Worm (Caenorhabditis elegans) whole organism, mixed stage, embryonic: ENCODE results near the gene F23A7.1.

Source experiments
- M03D4.4 ChIP-seq: sonication (generic microtip); optimal IDR thresholded peaks from 2 replicates; lab custom pipeline; 2017; ENCODE audit warnings: mild to moderate bottlenecking, missing genetic modification characterization, missing compliant biosample characterization
- bed-3 ChIP-seq: fragments of 200-800 bp; sonication (Bioruptor generic); optimal IDR thresholded peaks from 3 replicates; lab custom pipeline; 2018; ENCODE audit warnings: mild to moderate bottlenecking, missing genetic modification characterization, moderate library complexity, missing compliant biosample characterization
- blmp-1 ChIP-seq: fragments of 150-350 bp; optimal IDR thresholded peaks from 2 replicates; lab custom pipeline; 2014; ENCODE audit warnings: missing biosample characterization, missing genetic modification characterization
- ceh-39 ChIP-seq: fragments of 150-350 bp; optimal IDR thresholded peaks from 2 replicates; lab custom pipeline; 2014; ENCODE audit warnings: missing biosample characterization, missing genetic modification characterization
- ceh-43 ChIP-seq: fragments of 200-800 bp; sonication (Bioruptor generic); optimal IDR thresholded peaks from 2 replicates; lab custom pipeline; 2018; ENCODE audit warnings: mild to moderate bottlenecking, missing genetic modification characterization, moderate library complexity, missing compliant biosample characterization
- ceh-83 ChIP-seq: fragments of 200-800 bp; sonication (Bioruptor generic); optimal IDR thresholded peaks from 2 replicates; lab custom pipeline; 2018; ENCODE audit warnings: mild to moderate bottlenecking, missing genetic modification characterization, missing compliant biosample characterization
- ces-1 ChIP-seq: fragments of 150-350 bp; optimal IDR thresholded peaks from 2 replicates; lab custom pipeline; 2014; ENCODE audit warnings: missing biosample characterization, missing genetic modification reagents, missing genetic modification characterization
- cnd-1 ChIP-seq: fragments of 200-800 bp; sonication (Bioruptor generic); optimal IDR thresholded peaks from 2 replicates; lab custom pipeline; 2018; ENCODE audit warnings: mild to moderate bottlenecking, missing genetic modification characterization, missing compliant biosample characterization
- drap-1 ChIP-seq: fragments of 200-800 bp; sonication (Bioruptor generic); optimal IDR thresholded peaks from 3 replicates; lab custom pipeline; 2018; ENCODE audit warnings: mild to moderate bottlenecking, missing genetic modification characterization, missing compliant biosample characterization
- elt-1 ChIP-seq: sonication (generic microtip); optimal IDR thresholded peaks from 2 replicates; lab custom pipeline; 2017; ENCODE audit warnings: missing genetic modification characterization, mild to moderate bottlenecking, missing compliant biosample characterization, antibody characterized with exemption, moderate library complexity, borderline replicate concordance; ENCODE audit not compliant: insufficient read depth
- elt-3 ChIP-seq: fragments of 150-350 bp; optimal IDR thresholded peaks from 2 replicates; lab custom pipeline; 2014; ENCODE audit warnings: missing biosample characterization, missing genetic modification characterization
- flh-1 ChIP-seq: fragments of 200-800 bp; sonication (Bioruptor generic); optimal IDR thresholded peaks from 2 replicates; lab custom pipeline; 2018; ENCODE audit warnings: mild to moderate bottlenecking, missing genetic modification characterization, moderate library complexity, missing compliant biosample characterization
- ham-2 ChIP-seq: fragments of 200-800 bp; sonication (Bioruptor generic); optimal IDR thresholded peaks from 2 replicates; lab custom pipeline; 2018; ENCODE audit warnings: mild to moderate bottlenecking, missing genetic modification characterization, missing compliant biosample characterization
- hlh-1 ChIP-seq: fragments of 150-350 bp; optimal IDR thresholded peaks from 2 replicates; lab custom pipeline; 2014; ENCODE audit warnings: missing biosample characterization, missing genetic modification reagents, missing genetic modification characterization
- lin-13 ChIP-seq: fragments of 150-350 bp; optimal IDR thresholded peaks from 2 replicates; lab custom pipeline; 2014; ENCODE audit warnings: missing biosample characterization, missing genetic modification characterization
- lin-32 ChIP-seq: fragments of 200-800 bp; sonication (Bioruptor generic); optimal IDR thresholded peaks from 2 replicates; lab custom pipeline; 2018; ENCODE audit warnings: mild to moderate bottlenecking, missing genetic modification characterization, missing compliant biosample characterization
- lsy-2 ChIP-seq: fragments of 150-350 bp; optimal IDR thresholded peaks from 2 replicates; lab custom pipeline; 2014; ENCODE audit warnings: missing biosample characterization, missing genetic modification characterization
- mab-5 ChIP-seq: fragments of 150-350 bp; optimal IDR thresholded peaks from 2 replicates; lab custom pipeline; 2014; ENCODE audit warnings: missing biosample characterization, missing genetic modification characterization
- mep-1 ChIP-seq: fragments of 150-350 bp; optimal IDR thresholded peaks from 2 replicates; lab custom pipeline; 2017; ENCODE audit warnings: missing biosample characterization, missing genetic modification reagents, missing genetic modification characterization, inconsistent platforms
- mls-2 ChIP-seq: sonication (generic microtip); optimal IDR thresholded peaks from 2 replicates; lab custom pipeline; 2016; ENCODE audit warnings: mild to moderate bottlenecking, missing genetic modification characterization, moderate library complexity, missing compliant biosample characterization
- nhr-12 ChIP-seq: fragments of 150-350 bp; optimal IDR thresholded peaks from 2 replicates; lab custom pipeline; 2014; ENCODE audit warnings: missing biosample characterization, missing genetic modification characterization
- nhr-2 ChIP-seq: fragments of 150-350 bp; optimal IDR thresholded peaks from 2 replicates; lab custom pipeline; 2014; ENCODE audit warnings: missing biosample characterization, missing genetic modification characterization
- nhr-237 ChIP-seq: fragments of 150-350 bp; optimal IDR thresholded peaks from 2 replicates; lab custom pipeline; 2014; ENCODE audit warnings: missing biosample characterization, missing genetic modification characterization
- nhr-28 ChIP-seq: fragments of 150-350 bp; optimal IDR thresholded peaks from 2 replicates; lab custom pipeline; 2014; ENCODE audit warnings: missing biosample characterization, missing genetic modification characterization
- nhr-76 ChIP-seq: sonication (generic microtip); optimal IDR thresholded peaks from 2 replicates; lab custom pipeline; 2017; ENCODE audit warnings: missing biosample characterization, missing genetic modification characterization
- pha-4 ChIP-seq: fragments of 150-350 bp; optimal IDR thresholded peaks from 2 replicates; lab custom pipeline; 2018; ENCODE audit warnings: missing biosample characterization, missing genetic modification reagents, missing genetic modification characterization
- sem-2 ChIP-seq: fragments of 200-800 bp; sonication (Bioruptor generic); optimal IDR thresholded peaks from 2 replicates; lab custom pipeline; 2018; ENCODE audit warnings: mild to moderate bottlenecking, missing genetic modification characterization, missing compliant biosample characterization
- snpc-4 ChIP-seq: fragments of 150-350 bp; optimal IDR thresholded peaks from 2 replicates; lab custom pipeline; 2014; ENCODE audit warnings: missing biosample characterization, missing genetic modification characterization
- sptf-1 ChIP-seq: sonication (generic microtip); optimal IDR thresholded peaks from 2 replicates; lab custom pipeline; 2017; ENCODE audit warnings: mild to moderate bottlenecking, missing genetic modification characterization, moderate library complexity, missing compliant biosample characterization
- tbx-8 ChIP-seq: fragments of 200-800 bp; sonication (Bioruptor generic); optimal IDR thresholded peaks from 2 replicates; lab custom pipeline; 2018; ENCODE audit warnings: mild to moderate bottlenecking, missing genetic modification characterization, moderate library complexity, missing compliant biosample characterization
- unc-120 ChIP-seq: sonication (generic microtip); optimal IDR thresholded peaks from 2 replicates; lab custom pipeline; 2017; ENCODE audit warnings: missing genetic modification characterization, missing compliant biosample characterization; ENCODE audit not compliant: poor library complexity, severe bottlenecking
- unc-39 ChIP-seq: fragments of 150-350 bp; optimal IDR thresholded peaks from 2 replicates; lab custom pipeline; 2014; ENCODE audit warnings: missing biosample characterization, missing genetic modification characterization
- unc-62 ChIP-seq: fragments of 150-350 bp; optimal IDR thresholded peaks from 2 replicates; lab custom pipeline; 2014; ENCODE audit warnings: missing biosample characterization, missing genetic modification reagents, missing genetic modification characterization
- zip-8 ChIP-seq: fragments of 150-350 bp; optimal IDR thresholded peaks from 2 replicates; lab custom pipeline; 2014; ENCODE audit warnings: missing biosample characterization, missing genetic modification characterization
- ztf-11 ChIP-seq: fragments of 150-350 bp; optimal IDR thresholded peaks from 2 replicates; lab custom pipeline; 2014; ENCODE audit warnings: missing biosample characterization, missing genetic modification characterization

Gene F23A7.1

ce11 chrX:16209122-16209521, 8.1 kb upstream of the F23A7.1 start:
- TF ChIP-seq ces-1 (GFP tag; lab: Kevin White, UChicago) (no peak), mab-5 (tag; lab: Kevin White, UChicago) (no peak), bed-3 (GFP tag; lab: Kevin White, UChicago) (no peak), nhr-237 (no peak), tbx-8 (no peak), ceh-43 (GFP tag; lab: Kevin White, UChicago) (no peak), elt-3 (tag; lab: Kevin White, UChicago) (no peak), unc-62 (GFP tag; lab: Kevin White, UChicago) (no peak), lsy-2 (tag; lab: Kevin White, UChicago) (no peak), hlh-1 (tag; lab: Kevin White, UChicago) (no peak), lin-32 (GFP tag; lab: Kevin White, UChicago) (no peak), unc-39 (tag; lab: Kevin White, UChicago) (no peak), lin-13 (no peak), pha-4 (tag; lab: Kevin White, UChicago) (no peak), cnd-1 (tag; lab: Kevin White, UChicago) (no peak), ceh-83 (no peak), nhr-12 (no peak), mep-1 (tag; lab: Kevin White, UChicago) (no peak), nhr-28 (tag; lab: Kevin White, UChicago) (no peak)

DNA sequence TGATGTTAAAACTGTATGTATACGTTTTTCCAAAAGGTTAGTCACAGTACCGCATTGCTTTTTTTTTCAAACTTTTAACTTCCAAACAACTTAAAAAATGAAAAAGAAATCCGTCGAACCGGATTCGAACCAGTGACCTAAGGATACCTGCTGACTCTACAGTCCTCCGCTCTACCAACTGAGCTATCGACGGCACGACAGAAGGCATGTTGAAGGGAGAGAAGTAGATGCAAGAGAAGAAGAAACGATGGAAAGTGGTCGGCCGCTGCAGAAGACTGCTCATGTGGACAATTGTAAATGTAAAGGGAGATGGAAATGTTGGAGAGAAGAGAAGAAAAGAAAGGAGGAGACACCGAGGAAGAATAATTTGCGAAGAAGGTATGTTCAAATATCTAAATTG, 7.5 kb upstream of the F23A7.1 start:
- TF ChIP-seq cnd-1 (tag; lab: Kevin White, UChicago) (peak; percentile 93), nhr-237 (peak; percentile 87), nhr-2 (tag; lab: Kevin White, UChicago) (no peak), lsy-2 (tag; lab: Kevin White, UChicago) (peak; percentile 44), bed-3 (GFP tag; lab: Kevin White, UChicago) (peak; percentile 75), lin-32 (GFP tag; lab: Kevin White, UChicago) (peak; percentile 79), unc-62 (GFP tag; lab: Kevin White, UChicago) (peak; percentile 68), drap-1 (GFP tag; lab: Kevin White, UChicago) (peak; percentile 93), elt-1 (tag; lab: Kevin White, UChicago) (peak; percentile 35), snpc-4 (tag; lab: Kevin White, UChicago) (no peak), sptf-1 (tag; lab: Kevin White, UChicago) (peak; percentile 94), tbx-8 (peak; percentile 56), nhr-28 (tag; lab: Kevin White, UChicago) (peak; percentile 35), mls-2 (tag; lab: Kevin White, UChicago) (peak; percentile 92), ceh-83 (peak; percentile 87), ces-1 (GFP tag; lab: Kevin White, UChicago) (peak; percentile 47), zip-8 (tag; lab: Kevin White, UChicago) (no peak), hlh-1 (tag; lab: Kevin White, UChicago) (peak; percentile 68), mab-5 (tag; lab: Kevin White, UChicago) (no peak), elt-3 (tag; lab: Kevin White, UChicago) (peak; percentile 10), nhr-12 (no peak), sem-2 (GFP tag; lab: Kevin White, UChicago) (peak; percentile 82), ham-2 (GFP tag; lab: Kevin White, UChicago) (peak; percentile 78), M03D4.4 (tag; lab: Kevin White, UChicago) (peak; percentile 91), lin-13 (peak; percentile 61), flh-1 (GFP tag; lab: Kevin White, UChicago) (peak; percentile 51), ceh-43 (GFP tag; lab: Kevin White, UChicago) (peak; percentile 72), mep-1 (tag; lab: Kevin White, UChicago) (peak; percentile 54), ztf-11 (tag; lab: Kevin White, UChicago) (peak; percentile 4), pha-4 (tag; lab: Kevin White, UChicago) (peak; percentile 17), unc-39 (tag; lab: Kevin White, UChicago) (no peak), unc-120 (tag; lab: Kevin White, UChicago) (peak; percentile 62), ceh-39 (tag; lab: Kevin White, UChicago) (peak; percentile 56), nhr-76 (tag; lab: Kevin White, UChicago) (no peak), blmp-1 (tag; lab: Kevin White, UChicago) (no peak)

DNA sequence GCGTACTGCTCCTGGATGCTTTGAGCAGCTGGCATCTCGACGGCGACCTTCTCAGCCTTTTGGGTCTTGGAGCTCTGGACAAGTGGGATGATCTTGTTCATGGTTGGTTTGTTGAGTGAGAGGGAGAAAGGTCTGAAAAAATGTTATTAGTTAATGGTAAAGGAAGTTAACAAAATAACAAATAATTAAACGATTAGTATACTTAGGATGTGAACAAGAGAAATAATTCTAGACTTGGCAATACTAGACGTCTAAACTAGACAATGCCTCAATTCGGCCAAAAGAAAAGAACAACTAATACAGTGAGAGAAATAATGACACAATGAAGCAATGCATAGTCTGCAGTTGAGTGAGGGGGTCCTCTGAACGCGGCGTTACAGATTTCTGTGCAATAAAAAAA, 6.7 kb upstream of the F23A7.1 start, which contains the start of gene R11.4:
R11.4 (minus strand) TSS at position 101 of the 400 bp plus-strand sequence.
- TF ChIP-seq flh-1 (GFP tag; lab: Kevin White, UChicago) (no peak), nhr-76 (tag; lab: Kevin White, UChicago) (no peak), bed-3 (GFP tag; lab: Kevin White, UChicago) (no peak), M03D4.4 (tag; lab: Kevin White, UChicago) (no peak), mab-5 (tag; lab: Kevin White, UChicago) (no peak), ceh-43 (GFP tag; lab: Kevin White, UChicago) (no peak), nhr-237 (no peak), lin-32 (GFP tag; lab: Kevin White, UChicago) (no peak), tbx-8 (no peak), elt-1 (tag; lab: Kevin White, UChicago) (no peak), hlh-1 (tag; lab: Kevin White, UChicago) (no peak), lsy-2 (tag; lab: Kevin White, UChicago) (no peak), lin-13 (no peak), ham-2 (GFP tag; lab: Kevin White, UChicago) (no peak), sem-2 (GFP tag; lab: Kevin White, UChicago) (no peak), ztf-11 (tag; lab: Kevin White, UChicago) (no peak), mep-1 (tag; lab: Kevin White, UChicago) (no peak), ceh-83 (no peak), unc-120 (tag; lab: Kevin White, UChicago) (no peak)
- TF ChIP-seq, all 35 proteins: peak for 0
